Worm (Caenorhabditis elegans): ENCODE measurements around the gene Y22D7AR.2.

- TF ChIP-seq tbx-2 (tag; optimal IDR thresholded peaks at IDR 0.05): no peak
- no peak for TF ChIP-seq nhr-77 (tag; optimal IDR thresholded peaks at IDR 0.05)
- no peak for TF ChIP-seq efl-3 (GFP tag; optimal IDR thresholded peaks at IDR 0.05)
- TF ChIP-seq lsy-2 (tag; optimal IDR thresholded peaks at IDR 0.05): no peak
- TF ChIP-seq pqm-1 (tag; optimal IDR thresholded peaks at IDR 0.05): no peak
- TF ChIP-seq C04F5.9 (tag; optimal IDR thresholded peaks at IDR 0.05): no peak
- no peak for TF ChIP-seq pax-3 (tag; optimal IDR thresholded peaks at IDR 0.05)
These were observed 38.7 kb downstream of the Y22D7AR.2 start for ce11 chrIII:1744486-1744885.

All from whole organism, L1 larva.